Fruit fly (Drosophila melanogaster) whole organism: Measurements from ENCODE around the gene CG14671.

ENCODE experiments used
- CG8478 ChIP-seq: fragments of >200 bp; optimal IDR thresholded peaks from 2 replicates; lab custom pipeline; 2018; ENCODE audit warnings: inconsistent platforms
- Dll ChIP-seq: fragments of >200 bp; optimal IDR thresholded peaks from 2 replicates; lab custom pipeline; 2017
- pan ChIP-seq: fragments of >200 bp; optimal IDR thresholded peaks from 2 replicates; lab custom pipeline; 2017
- psq ChIP-seq: fragments of >200 bp; optimal IDR thresholded peaks from 2 replicates; lab custom pipeline; 2017

DNA sequence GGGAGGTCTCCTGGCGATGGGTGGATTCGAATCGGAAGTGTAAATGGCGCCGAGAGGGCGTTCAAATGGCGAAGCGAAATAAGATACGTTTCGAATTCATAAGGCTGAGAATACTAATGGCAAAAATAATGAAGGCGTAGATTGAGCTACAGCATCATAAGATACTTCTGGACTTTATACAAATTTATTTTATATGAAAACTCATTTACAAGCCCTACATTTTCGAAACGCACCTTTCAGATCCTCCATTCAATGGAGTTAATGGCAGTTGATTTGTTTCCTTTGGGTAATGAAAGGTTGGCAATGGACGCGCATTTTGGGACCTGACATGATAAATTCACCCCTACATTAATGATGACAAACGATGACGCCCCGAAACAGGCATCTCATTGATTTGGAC, 49.9 kb downstream of the CG14671 start:
- TF ChIP-seq psq = no peak
- TF ChIP-seq pan (lab: Kevin White, UChicago) = no peak
- no peak for TF ChIP-seq Dll (lab: Kevin White, UChicago)
- TF ChIP-seq CG8478 (lab: Kevin White, UChicago) = no peak
